ENCODE assay signal across 4 fruit fly cellular contexts in genomic region chr3R:28326150-28326965, dm6.
A peak's percentile ranks its signal among the peaks of the same experiment; 100 is the strongest.
TF ChIP-seq lines count a peak whose summit lies in the region.

No protein-coding gene starts in this region.

TF ChIP-seq in whole organism, adult, 20 proteins besides CTCF, POLR2A, EP300 and RAD21 (continued from another document):
- TF ChIP-seq CG7045 (GFP tag; optimal IDR thresholded peaks at IDR 0.05; lab: Kevin White, UChicago): peak; percentile 98
- TF ChIP-seq CG14711 (tag; optimal IDR thresholded peaks at IDR 0.05; lab: Kevin White, UChicago): peak; percentile 94

TF ChIP-seq in whole organism, embryonic, 481 proteins besides CTCF, POLR2A, EP300 and RAD21 (continued from another document and continues in another):
- TF ChIP-seq Hmr (GFP tag; optimal IDR thresholded peaks at IDR 0.05; lab: Kevin White, UChicago): peak; percentile 100
- TF ChIP-seq Poxn (GFP tag; IDR thresholded peaks at IDR 0.05; lab: Robert Waterston, UW): no peak
- peak; percentile 100 for TF ChIP-seq chn (GFP tag; optimal IDR thresholded peaks at IDR 0.05; lab: Kevin White, UChicago)
- peak; percentile 100 for TF ChIP-seq NfI (GFP tag; optimal IDR thresholded peaks at IDR 0.05; lab: Kevin White, UChicago)
- peak; percentile 100 for TF ChIP-seq Antp (GFP tag; optimal IDR thresholded peaks at IDR 0.05; lab: Kevin White, UChicago)
- TF ChIP-seq CG7745 (tag; optimal IDR thresholded peaks at IDR 0.05; lab: Kevin White, UChicago): peak; percentile 76
- TF ChIP-seq nau (GFP tag; optimal IDR thresholded peaks at IDR 0.05; lab: Kevin White, UChicago): peak; percentile 99
- TF ChIP-seq disco-r (GFP tag; optimal IDR thresholded peaks at IDR 0.05; lab: Kevin White, UChicago): peak; percentile 99
- peak; percentile 99 for TF ChIP-seq CG9876 (GFP tag; optimal IDR thresholded peaks at IDR 0.05; lab: Kevin White, UChicago)
- TF ChIP-seq az2 (GFP tag; optimal IDR thresholded peaks at IDR 0.05; lab: Kevin White, UChicago): peak; percentile 100
- peak; percentile 91 for TF ChIP-seq Kr (GFP tag; optimal IDR thresholded peaks at IDR 0.05; lab: Kevin White, UChicago)
- no peak for TF ChIP-seq br (optimal IDR thresholded peaks at IDR 0.05; lab: Kevin White, UChicago)
- TF ChIP-seq Ravus (GFP tag; IDR thresholded peaks at IDR 0.05; lab: Robert Waterston, UW): no peak
- peak; percentile 100 for TF ChIP-seq Hsf (GFP tag; optimal IDR thresholded peaks at IDR 0.05; lab: Kevin White, UChicago)
- TF ChIP-seq tgo (GFP tag; IDR thresholded peaks at IDR 0.05; lab: Robert Waterston, UW): no peak
- no peak for TF ChIP-seq Atf6 (GFP tag; IDR thresholded peaks at IDR 0.05; lab: Robert Waterston, UW)
- TF ChIP-seq CG15269 (tag; optimal IDR thresholded peaks at IDR 0.05; lab: Kevin White, UChicago): peak; percentile 100
- peak; percentile 100 for TF ChIP-seq CG13624 (GFP tag; optimal IDR thresholded peaks at IDR 0.05; lab: Kevin White, UChicago)
- peak; percentile 99 for TF ChIP-seq CG1792 (GFP tag; optimal IDR thresholded peaks at IDR 0.05; lab: Kevin White, UChicago)
- TF ChIP-seq CG11723 (GFP tag; optimal IDR thresholded peaks at IDR 0.05; lab: Kevin White, UChicago): peak; percentile 99
- TF ChIP-seq Dfd (GFP tag; optimal IDR thresholded peaks at IDR 0.05; lab: Kevin White, UChicago): peak in 1 of 2 experiments; percentile 70
- TF ChIP-seq CG12236 (GFP tag; optimal IDR thresholded peaks at IDR 0.05; lab: Kevin White, UChicago): peak; percentile 99
- TF ChIP-seq NK7.1 (GFP tag; optimal IDR thresholded peaks at IDR 0.05; lab: Kevin White, UChicago): peak; percentile 99
- peak; percentile 98 for TF ChIP-seq CG18764 (GFP tag; optimal IDR thresholded peaks at IDR 0.05; lab: Kevin White, UChicago)
- peak; percentile 100 for TF ChIP-seq CHES-1-like (GFP tag; optimal IDR thresholded peaks at IDR 0.05; lab: Kevin White, UChicago)
- TF ChIP-seq jumu (GFP tag; optimal IDR thresholded peaks at IDR 0.05; lab: Kevin White, UChicago): peak; percentile 100
- no peak for TF ChIP-seq GATAe (GFP tag; conservative IDR thresholded peaks at IDR 0.05; lab: Robert Waterston, UW)
- TF ChIP-seq pfk (GFP tag; optimal IDR thresholded peaks at IDR 0.05; lab: Kevin White, UChicago): peak; percentile 61
- TF ChIP-seq CG10565 (GFP tag; optimal IDR thresholded peaks at IDR 0.05; lab: Kevin White, UChicago): peak; percentile 95
- TF ChIP-seq Opbp (GFP tag; IDR thresholded peaks at IDR 0.05; lab: Robert Waterston, UW; ENCODE audit: partially characterized antibody): no peak
- peak; percentile 94 for TF ChIP-seq CG18011 (GFP tag; optimal IDR thresholded peaks at IDR 0.05; lab: Kevin White, UChicago)
- TF ChIP-seq chm (GFP tag; IDR thresholded peaks at IDR 0.05; lab: Robert Waterston, UW): no peak
- TF ChIP-seq kah (GFP tag; optimal IDR thresholded peaks at IDR 0.05; lab: Kevin White, UChicago): peak; percentile 95
- peak; percentile 100 for TF ChIP-seq Six4 (GFP tag; optimal IDR thresholded peaks at IDR 0.05; lab: Kevin White, UChicago)
- TF ChIP-seq CG4730 (GFP tag; IDR thresholded peaks at IDR 0.05; lab: Robert Waterston, UW): no peak
- peak; percentile 88 for TF ChIP-seq MESR4 (GFP tag; optimal IDR thresholded peaks at IDR 0.05; lab: Kevin White, UChicago)
- TF ChIP-seq ken (GFP tag; IDR thresholded peaks at IDR 0.05; lab: Robert Waterston, UW): no peak
- no peak for TF ChIP-seq pan (optimal IDR thresholded peaks at IDR 0.05; lab: Kevin White, UChicago)
- no peak for TF ChIP-seq pan (GFP tag; optimal IDR thresholded peaks at IDR 0.05 in 1 of 2, IDR thresholded peaks at IDR 0.05 in 1 of 2)
- TF ChIP-seq shn (GFP tag; optimal IDR thresholded peaks at IDR 0.05; lab: Kevin White, UChicago): peak; percentile 99
- peak; percentile 99 for TF ChIP-seq zf30C (GFP tag; optimal IDR thresholded peaks at IDR 0.05; lab: Kevin White, UChicago)
- peak; percentile 100 for TF ChIP-seq pho (GFP tag; optimal IDR thresholded peaks at IDR 0.05; lab: Kevin White, UChicago)
- no peak for TF ChIP-seq Doc3 (GFP tag; IDR thresholded peaks at IDR 0.05; lab: Robert Waterston, UW; ENCODE audit: partially characterized antibody)

TF ChIP-seq in whole organism, prepupa, 60 proteins besides CTCF, POLR2A, EP300 and RAD21 (continued from another document):
- peak; percentile 100 for TF ChIP-seq CG34406 (GFP tag; optimal IDR thresholded peaks at IDR 0.05; lab: Kevin White, UChicago)
- TF ChIP-seq fd59A (GFP tag; optimal IDR thresholded peaks at IDR 0.05; lab: Kevin White, UChicago): peak; percentile 100
- peak; percentile 100 for TF ChIP-seq cyc (GFP tag; optimal IDR thresholded peaks at IDR 0.05; lab: Kevin White, UChicago)
- TF ChIP-seq CG8319 (GFP tag; optimal IDR thresholded peaks at IDR 0.05; lab: Kevin White, UChicago): peak; percentile 100
- peak; percentile 100 for TF ChIP-seq Lpt (GFP tag; optimal IDR thresholded peaks at IDR 0.05; lab: Kevin White, UChicago)
- TF ChIP-seq CG11762 (GFP tag; optimal IDR thresholded peaks at IDR 0.05; lab: Kevin White, UChicago; ENCODE audit: insufficient read depth): peak; percentile 99
- peak; percentile 100 for TF ChIP-seq esn (GFP tag; optimal IDR thresholded peaks at IDR 0.05; lab: Kevin White, UChicago)
- TF ChIP-seq fd85E (GFP tag; optimal IDR thresholded peaks at IDR 0.05; lab: Kevin White, UChicago): peak; percentile 99
- TF ChIP-seq CG7368 (GFP tag; optimal IDR thresholded peaks at IDR 0.05; lab: Kevin White, UChicago): peak; percentile 100
- peak; percentile 100 for TF ChIP-seq salr (GFP tag; optimal IDR thresholded peaks at IDR 0.05; lab: Kevin White, UChicago)
- peak; percentile 100 for TF ChIP-seq ss (GFP tag; optimal IDR thresholded peaks at IDR 0.05; lab: Kevin White, UChicago)
- TF ChIP-seq Sox102F (GFP tag; optimal IDR thresholded peaks at IDR 0.05; lab: Kevin White, UChicago): peak; percentile 100
- TF ChIP-seq Gug (GFP tag; IDR thresholded peaks at IDR 0.05; lab: Robert Waterston, UW): no peak
- TF ChIP-seq CG15336 (GFP tag; IDR thresholded peaks at IDR 0.05; lab: Robert Waterston, UW): no peak
- peak; percentile 100 for TF ChIP-seq CG3919 (GFP tag; optimal IDR thresholded peaks at IDR 0.05; lab: Kevin White, UChicago)
- peak; percentile 99 for TF ChIP-seq CG6854 (GFP tag; optimal IDR thresholded peaks at IDR 0.05; lab: Kevin White, UChicago)
- TF ChIP-seq fkh (GFP tag; optimal IDR thresholded peaks at IDR 0.05; lab: Kevin White, UChicago): peak; percentile 96
- TF ChIP-seq CG11294 (GFP tag; IDR thresholded peaks at IDR 0.05; lab: Robert Waterston, UW): no peak
- peak; percentile 100 for TF ChIP-seq Sox14 (GFP tag; optimal IDR thresholded peaks at IDR 0.05; lab: Kevin White, UChicago)
- TF ChIP-seq Smox (GFP tag; optimal IDR thresholded peaks at IDR 0.05; lab: Kevin White, UChicago): peak; percentile 100
- peak; percentile 100 for TF ChIP-seq CG31627 (GFP tag; optimal IDR thresholded peaks at IDR 0.05; lab: Kevin White, UChicago)
- TF ChIP-seq eg (GFP tag; IDR thresholded peaks at IDR 0.05; lab: Robert Waterston, UW): no peak
- peak; percentile 100 for TF ChIP-seq CG3032 (tag; optimal IDR thresholded peaks at IDR 0.05; lab: Kevin White, UChicago)
- TF ChIP-seq Eip78C (GFP tag; lab: Kevin White, UChicago): peak; percentile 100
- peak; percentile 100 for TF ChIP-seq Eip75B (GFP tag; optimal IDR thresholded peaks at IDR 0.05; lab: Kevin White, UChicago)
- TF ChIP-seq vri (GFP tag; optimal IDR thresholded peaks at IDR 0.05; lab: Kevin White, UChicago): peak; percentile 100
- peak; percentile 100 for TF ChIP-seq dac (GFP tag; optimal IDR thresholded peaks at IDR 0.05; lab: Kevin White, UChicago)
- TF ChIP-seq CG16779 (tag; optimal IDR thresholded peaks at IDR 0.05; lab: Kevin White, UChicago): peak; percentile 100
- TF ChIP-seq Hr39 (GFP tag; optimal IDR thresholded peaks at IDR 0.05; lab: Kevin White, UChicago): peak; percentile 100
- TF ChIP-seq CG6808 (GFP tag; optimal IDR thresholded peaks at IDR 0.05; lab: Kevin White, UChicago): peak; percentile 99
- TF ChIP-seq CG1621 (tag; optimal IDR thresholded peaks at IDR 0.05; lab: Kevin White, UChicago): peak; percentile 100
- TF ChIP-seq Hr38 (GFP tag; optimal IDR thresholded peaks at IDR 0.05; lab: Kevin White, UChicago): peak; percentile 99
- TF ChIP-seq svp (GFP tag; lab: Kevin White, UChicago): peak; percentile 100
- TF ChIP-seq net (GFP tag; optimal IDR thresholded peaks at IDR 0.05; lab: Kevin White, UChicago): peak; percentile 100
- peak; percentile 100 for TF ChIP-seq CG6792 (GFP tag; optimal IDR thresholded peaks at IDR 0.05; lab: Kevin White, UChicago)
- peak; percentile 100 for TF ChIP-seq Met (GFP tag; optimal IDR thresholded peaks at IDR 0.05; lab: Kevin White, UChicago)
- TF ChIP-seq CG8632 (GFP tag; optimal IDR thresholded peaks at IDR 0.05; lab: Kevin White, UChicago): peak; percentile 100
- TF ChIP-seq pdm3 (GFP tag; optimal IDR thresholded peaks at IDR 0.05; lab: Kevin White, UChicago): peak; percentile 100
- TF ChIP-seq CG6163 (GFP tag; IDR thresholded peaks at IDR 0.05; lab: Robert Waterston, UW): no peak
- peak; percentile 99 for TF ChIP-seq Eip93F (GFP tag; optimal IDR thresholded peaks at IDR 0.05; lab: Kevin White, UChicago)
- peak; percentile 100 for TF ChIP-seq topi (GFP tag; optimal IDR thresholded peaks at IDR 0.05; lab: Kevin White, UChicago)
TF ChIP-seq in whole organism, prepupa: peak in this region for 54.

TF ChIP-seq in whole organism, wandering third instar larva, 38 proteins besides CTCF, POLR2A, EP300 and RAD21 (continued from another document):
- TF ChIP-seq Hnf4 (GFP tag; optimal IDR thresholded peaks at IDR 0.05; lab: Kevin White, UChicago): peak; percentile 100
- peak; percentile 84 to 90 for TF ChIP-seq dl (GFP tag; optimal IDR thresholded peaks at IDR 0.05; lab: Kevin White, UChicago; ENCODE audit: insufficient read depth in 1 of 2, partially characterized antibody in 2 of 2)
- TF ChIP-seq h (GFP tag; optimal IDR thresholded peaks at IDR 0.05; lab: Kevin White, UChicago): peak; percentile 100
- peak; percentile 95 for TF ChIP-seq Dfd (GFP tag; optimal IDR thresholded peaks at IDR 0.05; lab: Kevin White, UChicago)
- TF ChIP-seq sage (GFP tag; optimal IDR thresholded peaks at IDR 0.05; lab: Kevin White, UChicago): peak; percentile 99
- peak; percentile 97 for TF ChIP-seq dsf (GFP tag; optimal IDR thresholded peaks at IDR 0.05; lab: Kevin White, UChicago; ENCODE audit: borderline replicate concordance)
- TF ChIP-seq Hr78 (GFP tag; optimal IDR thresholded peaks at IDR 0.05; lab: Kevin White, UChicago): no peak
- TF ChIP-seq woc (GFP tag; optimal IDR thresholded peaks at IDR 0.05; lab: Kevin White, UChicago): peak; percentile 100
- TF ChIP-seq foxo (GFP tag; optimal IDR thresholded peaks at IDR 0.05; lab: Kevin White, UChicago): peak; percentile 99 to 100
- TF ChIP-seq fru (GFP tag; optimal IDR thresholded peaks at IDR 0.05; lab: Kevin White, UChicago): peak; percentile 100
- peak; percentile 100 for TF ChIP-seq ey (GFP tag; optimal IDR thresholded peaks at IDR 0.05; lab: Kevin White, UChicago)
- no peak for TF ChIP-seq Myc (optimal IDR thresholded peaks at IDR 0.05; lab: Kevin White, UChicago)
- TF ChIP-seq Hr83 (GFP tag; optimal IDR thresholded peaks at IDR 0.05; lab: Kevin White, UChicago; ENCODE audit: poor library complexity, severe bottlenecking): peak; percentile 94
- TF ChIP-seq usp (GFP tag; optimal IDR thresholded peaks at IDR 0.05; lab: Kevin White, UChicago): no peak
- peak; percentile 98 for TF ChIP-seq Mio (GFP tag; optimal IDR thresholded peaks at IDR 0.05; lab: Kevin White, UChicago)
- TF ChIP-seq CG32264 (GFP tag; optimal IDR thresholded peaks at IDR 0.05; lab: Kevin White, UChicago): peak; percentile 99
TF ChIP-seq in whole organism, wandering third instar larva: peak in this region for 31.
